Fruit fly (Drosophila melanogaster) Kc167 (cell line): ENCODE data around the gene peg.

Experiments used
- h ChIP-seq: fragments of >200 bp; optimal IDR thresholded peaks from 3 replicates; lab custom pipeline; 2018; ENCODE audit warnings: missing external identifiers
- psq ChIP-seq: fragments of >200 bp; optimal IDR thresholded peaks from 2 replicates; lab custom pipeline; 2017; ENCODE audit warnings: missing external identifiers

DNA sequence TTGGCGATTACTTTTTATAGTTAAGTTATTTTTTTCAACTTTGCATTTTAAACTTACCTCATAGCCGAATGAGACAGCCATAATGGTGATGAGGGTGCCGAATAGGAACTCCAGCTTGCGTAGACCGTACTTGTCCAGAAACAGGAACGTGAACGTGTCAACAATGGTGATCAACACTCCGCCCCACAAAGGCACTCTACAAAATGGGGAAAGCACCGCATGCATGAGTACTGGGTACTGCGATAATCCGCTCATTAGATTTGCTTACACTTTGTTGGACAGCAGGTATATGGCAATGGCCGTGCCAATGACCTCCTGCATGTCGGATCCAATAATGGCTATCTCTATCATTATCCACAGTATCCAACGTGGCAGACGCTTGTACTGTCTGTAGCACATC, 33.6 kb upstream of the peg start:
- TF ChIP-seq psq (no peak), h (no peak)
